Worm (Caenorhabditis elegans): ENCODE data around the gene F19H6.6.

F19H6.6 gene

ce11 chrX:12333479-12333878, 27.1 kb upstream of the F19H6.6 start, which contains the start of gene srd-47:
Gene srd-47, plus strand, starts transcription at chrX:12333642.
- TF ChIP-seq nhr-76 (tag; optimal IDR thresholded peaks at IDR 0.05) (no peak), eor-1 (tag; optimal IDR thresholded peaks at IDR 0.05) (no peak), nhr-28 (tag; optimal IDR thresholded peaks at IDR 0.05) (no peak), hmg-11 (tag; optimal IDR thresholded peaks at IDR 0.05) (no peak), egl-5 (tag; optimal IDR thresholded peaks at IDR 0.05) (no peak), nfya-1 (tag; optimal IDR thresholded peaks at IDR 0.05; ENCODE audit: insufficient read depth) (no peak), lsy-12 (tag; optimal IDR thresholded peaks at IDR 0.05) (no peak), nhr-25 (tag; optimal IDR thresholded peaks at IDR 0.05) (no peak), elt-2 (tag; optimal IDR thresholded peaks at IDR 0.05) (no peak), nhr-12 (tag; optimal IDR thresholded peaks at IDR 0.05) (no peak), mml-1 (tag; optimal IDR thresholded peaks at IDR 0.05) (no peak), daf-12 (tag; optimal IDR thresholded peaks at IDR 0.05) (no peak), R02D3.7 (tag; optimal IDR thresholded peaks at IDR 0.05) (no peak)

DNA sequence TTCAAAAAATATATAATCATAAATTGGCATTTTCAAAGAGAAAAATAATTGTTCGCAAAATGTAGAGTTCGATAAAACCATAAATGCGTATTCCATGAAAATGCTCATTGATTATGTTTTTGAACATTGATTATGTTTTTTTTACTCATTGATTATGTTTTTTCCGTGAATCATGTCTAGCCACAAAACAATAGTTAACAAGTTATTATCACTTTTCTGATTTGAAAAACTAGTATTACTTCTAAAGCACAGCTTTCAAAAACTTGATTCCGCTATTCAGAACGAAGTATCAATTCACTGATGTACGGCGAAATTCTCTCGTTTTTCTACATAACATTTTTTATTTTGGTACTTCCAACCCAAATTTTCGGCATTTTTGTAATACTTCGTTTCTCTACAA, 24.8 kb upstream of the F19H6.6 start, which contains the start of gene srd-48:
Gene srd-48, plus strand, starts transcription at position 301 of the 400 bp plus-strand sequence.
- no peak for TF ChIP-seq lsy-12 (tag; optimal IDR thresholded peaks at IDR 0.05)
- TF ChIP-seq ceh-16 (tag; optimal IDR thresholded peaks at IDR 0.05) = no peak
- no peak for TF ChIP-seq fkh-2 (tag; optimal IDR thresholded peaks at IDR 0.05)
- TF ChIP-seq nhr-237 (tag; optimal IDR thresholded peaks at IDR 0.05) = no peak
- no peak for TF ChIP-seq nhr-11 (tag; optimal IDR thresholded peaks at IDR 0.05)
- TF ChIP-seq nhr-28 (tag; optimal IDR thresholded peaks at IDR 0.05) = no peak
- TF ChIP-seq fos-1 (tag; optimal IDR thresholded peaks at IDR 0.05) = no peak
- TF ChIP-seq nhr-43 (tag; optimal IDR thresholded peaks at IDR 0.05; ENCODE audit: poor library complexity, severe bottlenecking) = no peak
- no peak for TF ChIP-seq nhr-76 (tag; optimal IDR thresholded peaks at IDR 0.05)
- no peak for TF ChIP-seq sea-2 (GFP tag; optimal IDR thresholded peaks at IDR 0.05)
- no peak for TF ChIP-seq skn-1 (tag; optimal IDR thresholded peaks at IDR 0.05)
- no peak for TF ChIP-seq R02D3.7 (tag; optimal IDR thresholded peaks at IDR 0.05)
- no peak for TF ChIP-seq mdl-1 (tag; optimal IDR thresholded peaks at IDR 0.05)

- no peak for TF ChIP-seq tbx-2 (tag; optimal IDR thresholded peaks at IDR 0.05)
- no peak for TF ChIP-seq elt-1 (tag; optimal IDR thresholded peaks at IDR 0.05)
- no peak for TF ChIP-seq pha-4 (tag; optimal IDR thresholded peaks at IDR 0.05)
- peak; percentile 10 for TF ChIP-seq nhr-43 (tag; optimal IDR thresholded peaks at IDR 0.05; ENCODE audit: poor library complexity, severe bottlenecking)
Observed at ce11 chrX:12337846-12338490, 22.7 kb upstream of the F19H6.6 start, which contains the start of gene srd-44. Gene srd-44, plus strand, starts transcription at chrX:12338440.

- TF ChIP-seq daf-12 (tag; optimal IDR thresholded peaks at IDR 0.05) (no peak), fkh-2 (tag; optimal IDR thresholded peaks at IDR 0.05) (no peak), elt-2 (tag; optimal IDR thresholded peaks at IDR 0.05) (no peak), lsy-12 (tag; optimal IDR thresholded peaks at IDR 0.05) (no peak), nfya-1 (tag; optimal IDR thresholded peaks at IDR 0.05; ENCODE audit: insufficient read depth) (no peak), ceh-28 (tag; optimal IDR thresholded peaks at IDR 0.05) (no peak), tbx-2 (tag; optimal IDR thresholded peaks at IDR 0.05) (no peak), ztf-11 (tag; optimal IDR thresholded peaks at IDR 0.05) (no peak), snpc-4 (tag; optimal IDR thresholded peaks at IDR 0.05) (no peak), zag-1 (tag; optimal IDR thresholded peaks at IDR 0.05) (no peak), elt-3 (tag; optimal IDR thresholded peaks at IDR 0.05) (no peak), nhr-11 (tag; optimal IDR thresholded peaks at IDR 0.05) (no peak), pqm-1 (tag; optimal IDR thresholded peaks at IDR 0.05) (no peak)
Observed at ce11 chrX:12341338-12341737, 19.3 kb upstream of the F19H6.6 start, which contains the start of gene zig-2. Gene zig-2, minus strand, starts transcription at chrX:12341438.

- TF ChIP-seq ceh-82 (tag; optimal IDR thresholded peaks at IDR 0.05) (no peak), fos-1 (tag; optimal IDR thresholded peaks at IDR 0.05) (no peak), nhr-43 (tag; optimal IDR thresholded peaks at IDR 0.05; ENCODE audit: poor library complexity, severe bottlenecking) (no peak), unc-39 (tag; optimal IDR thresholded peaks at IDR 0.05) (no peak), lin-39 (tag; optimal IDR thresholded peaks at IDR 0.05) (no peak), egl-5 (tag; optimal IDR thresholded peaks at IDR 0.05) (no peak), unc-62 (GFP tag; optimal IDR thresholded peaks at IDR 0.05) (no peak), skn-1 (tag; optimal IDR thresholded peaks at IDR 0.05) (no peak), hmg-11 (tag; optimal IDR thresholded peaks at IDR 0.05) (no peak), nhr-11 (tag; optimal IDR thresholded peaks at IDR 0.05) (no peak), ZK546.5 (tag; optimal IDR thresholded peaks at IDR 0.05) (no peak), pha-4 (tag; optimal IDR thresholded peaks at IDR 0.05) (no peak), lin-15B (tag; optimal IDR thresholded peaks at IDR 0.05) (no peak), mdl-1 (tag; optimal IDR thresholded peaks at IDR 0.05) (no peak), snpc-4 (tag; optimal IDR thresholded peaks at IDR 0.05) (no peak)
Observed at ce11 chrX:12343279-12343678, 17.3 kb upstream of the F19H6.6 start, which contains the start of the genes nspc-9 and nspc-10. Gene nspc-9, minus strand, starts transcription at chrX:12343379. Gene nspc-10, plus strand, starts transcription at chrX:12343609.

Measured in whole organism, L3 larva.